Worm (Caenorhabditis elegans): ENCODE measurements around the gene C54F6.6.

ce11 chrV:7553873-7554362 is 30.4 kb downstream of the C54F6.6 start, which contains the start of gene ttr-10:
- TF ChIP-seq lin-15B (tag; optimal IDR thresholded peaks at IDR 0.05), result no peak
- TF ChIP-seq nhr-12 (tag; optimal IDR thresholded peaks at IDR 0.05), result no peak
- no peak for TF ChIP-seq nhr-28 (tag; optimal IDR thresholded peaks at IDR 0.05)
- no peak for TF ChIP-seq hmg-11 (tag; optimal IDR thresholded peaks at IDR 0.05)
- no peak for TF ChIP-seq unc-62 (GFP tag; optimal IDR thresholded peaks at IDR 0.05)
- TF ChIP-seq skn-1 (tag; optimal IDR thresholded peaks at IDR 0.05), result no peak
- no peak for TF ChIP-seq pha-4 (tag; optimal IDR thresholded peaks at IDR 0.05)
- no peak for TF ChIP-seq nfya-1 (tag; optimal IDR thresholded peaks at IDR 0.05; ENCODE audit: insufficient read depth)
- TF ChIP-seq snpc-4 (tag; optimal IDR thresholded peaks at IDR 0.05), result no peak
- no peak for TF ChIP-seq ama-1 (optimal IDR thresholded peaks at IDR 0.05)

Measured in whole organism, L3 larva.